Worm (Caenorhabditis elegans): ENCODE measurements around the gene R11E3.1.
A peak's percentile ranks its signal among the peaks of the same experiment; 100 is the strongest.

Gene R11E3.1

DNA sequence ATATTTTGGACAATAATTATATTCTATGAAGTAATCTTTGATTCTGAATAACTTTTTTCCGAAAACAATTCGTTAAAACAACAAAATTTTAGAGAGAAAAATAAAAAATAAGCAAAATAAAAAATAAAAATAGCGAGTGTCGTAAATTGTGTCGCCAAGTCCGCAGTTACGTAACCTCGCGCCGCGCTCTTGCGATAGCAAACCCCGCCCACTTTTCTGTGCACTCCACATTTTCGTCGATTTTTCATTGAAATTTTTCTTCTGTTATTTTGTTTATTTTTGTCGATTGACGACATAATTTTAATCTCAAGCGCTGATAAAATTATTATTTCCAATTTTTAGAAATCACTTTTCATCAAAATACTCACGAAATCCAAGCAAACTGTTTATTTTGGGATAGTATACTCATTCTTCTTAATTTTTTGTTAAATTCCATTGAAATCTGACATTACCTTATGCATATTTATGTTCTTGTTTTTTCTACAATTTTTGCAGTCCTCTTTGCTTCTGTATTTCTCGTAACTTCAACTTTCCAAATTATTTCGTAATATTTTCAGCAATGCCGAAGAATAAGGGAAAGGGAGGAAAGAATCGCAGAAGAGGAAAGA lies 20.9 kb downstream of the R11E3.1 start, which contains the start of gene eif-1.A (continued):
- TF ChIP-seq C34B4.2 (tag; optimal IDR thresholded peaks at IDR 0.05) (no peak), ces-1 (GFP tag; optimal IDR thresholded peaks at IDR 0.05) (no peak), F16B12.6 (tag; optimal IDR thresholded peaks at IDR 0.05) (peak; percentile 82), nhr-47 (tag; optimal IDR thresholded peaks at IDR 0.05) (peak; percentile 61), ceh-90 (tag; optimal IDR thresholded peaks at IDR 0.05) (no peak), fkh-8 (tag; optimal IDR thresholded peaks at IDR 0.05) (peak; percentile 34), unc-98 (GFP tag; IDR thresholded peaks at IDR 0.05) (no peak), fkh-10 (GFP tag; optimal IDR thresholded peaks at IDR 0.05) (no peak), efl-3 (GFP tag; optimal IDR thresholded peaks at IDR 0.05) (no peak), nhr-76 (tag; optimal IDR thresholded peaks at IDR 0.05) (no peak), efl-1 (optimal IDR thresholded peaks at IDR 0.05) (peak; percentile 63 to 66), efl-1 (GFP tag; optimal IDR thresholded peaks at IDR 0.05 in 1 of 2) (peak; percentile 69 to 96), ets-5 (GFP tag; IDR thresholded peaks at IDR 0.05) (no peak), egl-13 (tag; optimal IDR thresholded peaks at IDR 0.05) (peak; percentile 13), dpl-1 (GFP tag; optimal IDR thresholded peaks at IDR 0.05) (peak; percentile 54 to 72 (median 59)), lsy-2 (tag; optimal IDR thresholded peaks at IDR 0.05) (peak; percentile 63 to 85), elt-2 (tag; optimal IDR thresholded peaks at IDR 0.05) (no peak), sox-4 (tag; optimal IDR thresholded peaks at IDR 0.05) (no peak), egl-27 (tag; optimal IDR thresholded peaks at IDR 0.05) (no peak), swsn-7 (tag; optimal IDR thresholded peaks at IDR 0.05) (peak; percentile 47), nhr-71 (tag; optimal IDR thresholded peaks at IDR 0.05) (peak; percentile 63), nhr-28 (tag; optimal IDR thresholded peaks at IDR 0.05) (no peak), lir-3 (tag; optimal IDR thresholded peaks at IDR 0.05; ENCODE audit: poor library complexity) (no peak), mef-2 (tag; optimal IDR thresholded peaks at IDR 0.05) (no peak), hlh-17 (GFP tag; optimal IDR thresholded peaks at IDR 0.05; ENCODE audit: borderline replicate concordance) (no peak), unc-86 (tag; optimal IDR thresholded peaks at IDR 0.05) (peak; percentile 7), zag-1 (tag; optimal IDR thresholded peaks at IDR 0.05) (no peak), nhr-20 (tag; optimal IDR thresholded peaks at IDR 0.05) (peak; percentile 54), elt-3 (tag; optimal IDR thresholded peaks at IDR 0.05) (peak in 1 of 6 experiments; percentile 61), nhr-237 (tag; optimal IDR thresholded peaks at IDR 0.05) (no peak), tbx-2 (tag; optimal IDR thresholded peaks at IDR 0.05) (peak; percentile 35), lin-13 (GFP tag; optimal IDR thresholded peaks at IDR 0.05) (peak; percentile 6)

DNA sequence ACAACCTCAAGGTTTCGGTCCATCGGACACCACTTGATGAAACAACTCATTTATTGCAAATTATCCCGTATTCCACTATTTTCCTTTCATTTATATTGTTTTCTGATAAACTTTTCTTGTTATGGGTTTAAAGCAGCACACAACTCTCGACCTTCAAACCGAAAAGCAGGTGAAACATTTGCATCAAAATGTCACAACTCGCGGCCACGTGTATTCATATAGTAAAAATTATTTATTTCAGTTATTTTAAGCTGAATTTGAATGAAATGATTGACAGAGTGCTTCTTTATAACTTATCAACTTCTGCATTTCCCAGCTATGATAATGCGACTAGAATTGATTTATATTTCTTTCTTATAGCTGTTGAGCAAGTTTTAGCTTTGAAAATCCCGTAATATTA lies 22.3 kb downstream of the R11E3.1 start, which contains the start of gene srw-95:
srw-95 (plus strand) TSS at position 213 of the 400 bp plus-strand sequence.
- TF ChIP-seq efl-1 (optimal IDR thresholded peaks at IDR 0.05) (no peak), efl-1 (GFP tag; optimal IDR thresholded peaks at IDR 0.05 in 1 of 2) (peak in 1 of 2 experiments; percentile 83), lin-15B (tag; optimal IDR thresholded peaks at IDR 0.05) (no peak)

DNA sequence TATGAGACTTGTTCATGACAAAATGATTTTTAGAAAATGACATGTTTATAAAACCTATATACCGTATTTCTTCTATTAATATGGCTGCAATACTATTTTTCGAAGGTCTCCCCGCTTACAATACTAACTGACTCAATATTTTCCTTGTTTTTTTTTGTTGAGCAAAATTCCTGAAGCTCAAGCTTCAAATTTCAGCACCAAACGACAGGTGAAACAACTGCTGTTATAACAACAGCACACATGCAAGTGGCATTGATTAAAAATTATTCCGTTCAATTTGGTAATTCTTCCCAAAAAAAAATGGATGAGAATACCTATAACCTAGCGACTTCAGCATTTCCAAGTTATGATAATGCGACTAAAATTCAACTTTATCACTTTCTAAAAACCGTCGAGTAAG lies 24.6 kb downstream of the R11E3.1 start, which contains the start of gene srw-94:
srw-94 (plus strand) TSS at position 301 of the 400 bp plus-strand sequence.
- no peak for TF ChIP-seq ceh-88 (GFP tag; IDR thresholded peaks at IDR 0.05)
- TF ChIP-seq nhr-19 (GFP tag; conservative IDR thresholded peaks at IDR 0.05), result no peak
- TF ChIP-seq lin-14 (GFP tag; optimal IDR thresholded peaks at IDR 0.05), result no peak
- no peak for TF ChIP-seq ceh-63 (GFP tag; optimal IDR thresholded peaks at IDR 0.05)
- no peak for TF ChIP-seq nhr-28 (tag; optimal IDR thresholded peaks at IDR 0.05)

DNA sequence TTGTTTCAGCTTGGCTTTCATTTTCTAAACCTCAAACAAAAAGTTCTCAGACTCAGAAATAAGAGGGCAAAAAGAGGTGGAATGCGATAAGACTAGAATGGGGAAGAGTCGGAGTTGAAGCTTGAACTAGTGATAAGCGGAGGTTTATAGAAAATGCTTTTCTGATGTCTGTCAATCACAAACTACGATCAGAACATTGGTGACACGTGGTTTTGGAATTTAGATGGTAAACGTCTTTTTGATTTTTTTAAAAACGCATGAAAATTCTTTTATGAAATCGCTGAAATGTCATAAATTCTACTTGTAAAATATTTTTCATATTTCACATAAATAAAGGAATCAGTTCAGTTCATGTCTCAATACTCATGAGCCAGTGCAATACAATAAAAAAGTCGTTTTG lies 31.5 kb downstream of the R11E3.1 start, which contains the start of gene H06H21.8:
H06H21.8 (minus strand) TSS at position 78 of the 400 bp plus-strand sequence.
- TF ChIP-seq ceh-90 (tag; optimal IDR thresholded peaks at IDR 0.05), result no peak
- no peak for TF ChIP-seq skn-1 (tag; optimal IDR thresholded peaks at IDR 0.05)
- no peak for TF ChIP-seq vab-15 (tag; optimal IDR thresholded peaks at IDR 0.05)
- TF ChIP-seq ceh-63 (GFP tag; optimal IDR thresholded peaks at IDR 0.05), result no peak
- no peak for TF ChIP-seq F16B12.6 (tag; optimal IDR thresholded peaks at IDR 0.05)
- TF ChIP-seq ces-1 (GFP tag; optimal IDR thresholded peaks at IDR 0.05), result no peak
- TF ChIP-seq fkh-8 (tag; optimal IDR thresholded peaks at IDR 0.05), result no peak
- no peak for TF ChIP-seq C34B4.2 (tag; optimal IDR thresholded peaks at IDR 0.05)
- peak; percentile 35 for TF ChIP-seq elt-2 (tag; optimal IDR thresholded peaks at IDR 0.05)
- TF ChIP-seq irx-1 (tag; optimal IDR thresholded peaks at IDR 0.05), result no peak
- no peak for TF ChIP-seq aha-1 (tag; optimal IDR thresholded peaks at IDR 0.05)
- TF ChIP-seq hlh-17 (GFP tag; optimal IDR thresholded peaks at IDR 0.05; ENCODE audit: borderline replicate concordance), result no peak
- TF ChIP-seq snu-23 (GFP tag; optimal IDR thresholded peaks at IDR 0.05), result no peak
- no peak for TF ChIP-seq efl-1 (optimal IDR thresholded peaks at IDR 0.05)
- TF ChIP-seq efl-1 (GFP tag; optimal IDR thresholded peaks at IDR 0.05 in 1 of 2), result peak in 1 of 2 experiments; percentile 76
- peak in 1 of 2 experiments; percentile 11 for TF ChIP-seq lin-35 (GFP tag; optimal IDR thresholded peaks at IDR 0.05)
